Worm (Caenorhabditis elegans) whole organism, L4 larva: Measurements from ENCODE around the gene F58B4.2.

Source experiments
- D1046.2 ChIP-seq: fragments of 200-800 bp; sonication (Bioruptor generic); IDR thresholded peaks from 2 replicates; pipeline ENCODE4 v1.3.6; 2022; ENCODE audit warnings: missing genetic modification characterization, missing compliant biosample characterization
- T26A8.4 ChIP-seq: fragments of 200-800 bp; sonication (Bioruptor generic); IDR thresholded peaks from 2 replicates; pipeline ENCODE4 v1.3.6; 2022; ENCODE audit warnings: missing genetic modification characterization, missing compliant biosample characterization
- ceh-20 ChIP-seq: fragments of 200-800 bp; sonication (Bioruptor generic); IDR thresholded peaks from 2 replicates; pipeline ENCODE4 v1.3.6; 2022; ENCODE audit warnings: missing genetic modification reagents, missing genetic modification characterization, missing compliant biosample characterization
- ceh-82 ChIP-seq: sonication (generic microtip); optimal IDR thresholded peaks from 2 replicates; lab custom pipeline; 2017; ENCODE audit warnings: missing biosample characterization, missing genetic modification characterization
- ces-1 ChIP-seq: fragments of 150-350 bp; sonication (generic microtip); optimal IDR thresholded peaks from 4 replicates; lab custom pipeline; 2014; ENCODE audit warnings: missing biosample characterization, missing genetic modification reagents, missing genetic modification characterization
- ctbp-1 ChIP-seq: fragments of 200-800 bp; sonication (Bioruptor generic); IDR thresholded peaks from 2 replicates; pipeline ENCODE4 v1.3.6; 2022; ENCODE audit warnings: missing genetic modification reagents, missing genetic modification characterization, missing compliant biosample characterization
- daf-12 ChIP-seq: fragments of 150-350 bp; optimal IDR thresholded peaks from 2 replicates; lab custom pipeline; 2014; ENCODE audit warnings: missing biosample characterization, missing genetic modification reagents, missing genetic modification characterization
- daf-16 ChIP-seq, 3 experiments: sonication (generic microtip); optimal IDR thresholded peaks; 2 replicates each; lab custom pipeline; 2016 to 2017; ENCODE audit warnings: missing genetic modification characterization in 3 of 3, missing genetic modification reagents in 3 of 3, mild to moderate bottlenecking in 2 of 3, missing compliant biosample characterization in 2 of 3, missing biosample characterization in 1 of 3, moderate library complexity in 1 of 3
- daf-19 ChIP-seq: fragments of 200-800 bp; sonication (Bioruptor generic); conservative IDR thresholded peaks from 2 replicates; pipeline ENCODE4 v1.3.6; 2022; ENCODE audit warnings: missing genetic modification characterization, missing compliant biosample characterization
- daf-8 ChIP-seq: fragments of 200-800 bp; sonication (Bioruptor generic); IDR thresholded peaks from 2 replicates; pipeline ENCODE4 v1.3.6; 2022; ENCODE audit warnings: missing genetic modification characterization, missing compliant biosample characterization
- dmd-9 ChIP-seq: fragments of 200-800 bp; sonication (Bioruptor generic); IDR thresholded peaks from 2 replicates; pipeline ENCODE4 v1.3.6; 2022; ENCODE audit warnings: missing genetic modification reagents, missing genetic modification characterization, missing compliant biosample characterization
- dve-1 ChIP-seq: sonication (generic microtip); optimal IDR thresholded peaks from 2 replicates; lab custom pipeline; 2017; ENCODE audit warnings: antibody characterized with exemption, mild to moderate bottlenecking, missing genetic modification characterization, missing compliant biosample characterization; ENCODE audit not compliant: insufficient read depth
- egl-27 ChIP-seq: sonication (generic microtip); optimal IDR thresholded peaks from 3 replicates; lab custom pipeline; 2017; ENCODE audit warnings: missing biosample characterization, missing genetic modification reagents, missing genetic modification characterization
- egl-43 ChIP-seq: fragments of 200-800 bp; sonication (Bioruptor generic); IDR thresholded peaks from 2 replicates; pipeline ENCODE4 v1.3.6; 2022; ENCODE audit warnings: missing genetic modification reagents, missing genetic modification characterization, missing compliant biosample characterization
- fos-1 ChIP-seq: fragments of 150-350 bp; optimal IDR thresholded peaks from 2 replicates; lab custom pipeline; 2014; ENCODE audit warnings: missing biosample characterization, missing genetic modification characterization
- gei-8 ChIP-seq: fragments of 200-800 bp; sonication (Bioruptor generic); optimal IDR thresholded peaks from 2 replicates; lab custom pipeline; 2018; ENCODE audit warnings: mild to moderate bottlenecking, missing genetic modification characterization, missing compliant biosample characterization
- hlh-11 ChIP-seq: fragments of 200-800 bp; sonication (Bioruptor generic); optimal IDR thresholded peaks from 2 replicates; lab custom pipeline; 2018; ENCODE audit warnings: mild to moderate bottlenecking, missing genetic modification characterization, missing compliant biosample characterization
- hlh-30 ChIP-seq: sonication (generic microtip); optimal IDR thresholded peaks from 2 replicates; lab custom pipeline; 2017; ENCODE audit warnings: antibody characterized with exemption, mild to moderate bottlenecking, missing genetic modification characterization, missing compliant biosample characterization; ENCODE audit not compliant: insufficient read depth
- jun-1 ChIP-seq: fragments of 150-350 bp; optimal IDR thresholded peaks from 2 replicates; lab custom pipeline; 2014; ENCODE audit warnings: missing biosample characterization, missing genetic modification reagents, missing genetic modification characterization
- lim-7 ChIP-seq: fragments of 200-800 bp; sonication (Bioruptor generic); IDR thresholded peaks from 2 replicates; pipeline ENCODE4 v1.3.6; 2022; ENCODE audit warnings: missing genetic modification characterization, missing compliant biosample characterization
- lin-1 ChIP-seq: fragments of 200-800 bp; sonication (Bioruptor generic); IDR thresholded peaks from 2 replicates; pipeline ENCODE4 v1.3.6; 2022; ENCODE audit warnings: missing genetic modification reagents, missing genetic modification characterization, missing compliant biosample characterization
- lin-15B ChIP-seq: fragments of 150-350 bp; sonication (generic microtip); optimal IDR thresholded peaks from 3 replicates; lab custom pipeline; 2014; ENCODE audit warnings: missing biosample characterization, missing genetic modification characterization
- lin-29 ChIP-seq: fragments of 200-800 bp; sonication (Bioruptor generic); IDR thresholded peaks from 2 replicates; pipeline ENCODE4 v1.3.6; 2022; ENCODE audit warnings: missing genetic modification reagents, missing genetic modification characterization, missing compliant biosample characterization
- lin-38 ChIP-seq: fragments of 200-800 bp; sonication (Bioruptor generic); IDR thresholded peaks from 2 replicates; pipeline ENCODE4 v1.3.6; 2022; ENCODE audit warnings: missing genetic modification reagents, missing genetic modification characterization, missing compliant biosample characterization
- lin-39 ChIP-seq: fragments of 150-350 bp; optimal IDR thresholded peaks from 2 replicates; lab custom pipeline; 2014; ENCODE audit warnings: missing biosample characterization, missing genetic modification reagents, missing genetic modification characterization
- lsy-2 ChIP-seq, 2 experiments: fragments of 150-350 bp in 1 of 2; sonication (generic microtip) in 1 of 2; optimal IDR thresholded peaks; 2 replicates each; lab custom pipeline; 2014 to 2017; ENCODE audit warnings: missing biosample characterization in 2 of 2, missing genetic modification characterization in 2 of 2
- madf-9 ChIP-seq: fragments of 200-800 bp; sonication (Bioruptor generic); conservative IDR thresholded peaks from 2 replicates; pipeline ENCODE4 v1.3.6; 2022; ENCODE audit warnings: missing genetic modification reagents, missing genetic modification characterization, missing compliant biosample characterization
- mdl-1 ChIP-seq, 2 experiments: fragments of 150-350 bp in 1 of 2; sonication (generic microtip) in 1 of 2; optimal IDR thresholded peaks; 2 replicates each; lab custom pipeline; 2014 to 2017; ENCODE audit warnings: missing biosample characterization in 2 of 2, missing genetic modification characterization in 2 of 2
- mdt-29 ChIP-seq: fragments of 200-800 bp; sonication (Bioruptor generic); IDR thresholded peaks from 2 replicates; pipeline ENCODE4 v1.3.6; 2022; ENCODE audit warnings: missing genetic modification reagents, missing genetic modification characterization, missing compliant biosample characterization
- mep-1 ChIP-seq: fragments of 150-350 bp; sonication (generic microtip); optimal IDR thresholded peaks from 3 replicates; lab custom pipeline; 2014; ENCODE audit warnings: missing biosample characterization, missing genetic modification characterization
- nhr-10 ChIP-seq: fragments of 150-350 bp; optimal IDR thresholded peaks from 2 replicates; lab custom pipeline; 2014; ENCODE audit warnings: missing biosample characterization, missing genetic modification characterization
- nhr-102 ChIP-seq: sonication (generic microtip); optimal IDR thresholded peaks from 2 replicates; lab custom pipeline; 2016; ENCODE audit warnings: mild to moderate bottlenecking, missing genetic modification characterization, moderate library complexity, missing compliant biosample characterization
- nhr-11 ChIP-seq: fragments of 150-350 bp; optimal IDR thresholded peaks from 2 replicates; lab custom pipeline; 2014; ENCODE audit warnings: missing biosample characterization, missing genetic modification characterization
- nhr-111 ChIP-seq: fragments of 200-800 bp; sonication (Bioruptor generic); optimal IDR thresholded peaks from 2 replicates; lab custom pipeline; 2018; ENCODE audit warnings: mild to moderate bottlenecking, missing genetic modification characterization, missing compliant biosample characterization
- nhr-28 ChIP-seq: fragments of 150-350 bp; optimal IDR thresholded peaks from 2 replicates; lab custom pipeline; 2014; ENCODE audit warnings: missing biosample characterization, missing genetic modification characterization
- nhr-42 ChIP-seq: fragments of 200-800 bp; sonication (Bioruptor generic); IDR thresholded peaks from 2 replicates; pipeline ENCODE4 v1.3.6; 2022; ENCODE audit warnings: missing genetic modification characterization, missing compliant biosample characterization
- nhr-48 ChIP-seq: sonication (generic microtip); optimal IDR thresholded peaks from 2 replicates; lab custom pipeline; 2016; ENCODE audit warnings: mild to moderate bottlenecking, missing genetic modification characterization, missing compliant biosample characterization
- nhr-6 ChIP-seq: fragments of 150-350 bp; optimal IDR thresholded peaks from 2 replicates; lab custom pipeline; 2014; ENCODE audit warnings: missing biosample characterization, missing genetic modification characterization
- nhr-76 ChIP-seq: fragments of 150-350 bp; optimal IDR thresholded peaks from 2 replicates; lab custom pipeline; 2014; ENCODE audit warnings: missing biosample characterization, missing genetic modification characterization
- nhr-77 ChIP-seq: fragments of 150-350 bp; optimal IDR thresholded peaks from 2 replicates; lab custom pipeline; 2014; ENCODE audit warnings: missing biosample characterization, missing genetic modification characterization
- pha-4 ChIP-seq, 2 experiments: fragments of 150-350 bp in 1 of 2; fragments of 200-800 bp in 1 of 2; sonication (Bioruptor generic) in 1 of 2; IDR thresholded peaks in 1 of 2; optimal IDR thresholded peaks in 1 of 2; 2 replicates each; pipeline versions ENCODE4 v1.3.6 to Lab custom; 2014 to 2022; ENCODE audit warnings: missing genetic modification characterization in 2 of 2, missing genetic modification reagents in 2 of 2, missing biosample characterization in 1 of 2, missing compliant biosample characterization in 1 of 2
- php-3 ChIP-seq: fragments of 200-800 bp; sonication (Bioruptor generic); IDR thresholded peaks from 2 replicates; pipeline ENCODE4 v1.3.6; 2022; ENCODE audit warnings: missing genetic modification reagents, missing genetic modification characterization, missing compliant biosample characterization
- sdz-12 ChIP-seq: fragments of 200-800 bp; sonication (Bioruptor generic); optimal IDR thresholded peaks from 2 replicates; lab custom pipeline; 2018; ENCODE audit warnings: mild to moderate bottlenecking, missing genetic modification characterization, missing compliant biosample characterization
- set-16 ChIP-seq: fragments of 200-800 bp; sonication (Bioruptor generic); IDR thresholded peaks from 2 replicates; pipeline ENCODE4 v1.3.6; 2022; ENCODE audit warnings: missing genetic modification reagents, missing genetic modification characterization, missing compliant biosample characterization
- skn-1 ChIP-seq: fragments of 150-350 bp; optimal IDR thresholded peaks from 2 replicates; lab custom pipeline; 2014; ENCODE audit warnings: missing biosample characterization, missing genetic modification characterization
- snpc-4 ChIP-seq: fragments of 150-350 bp; optimal IDR thresholded peaks from 2 replicates; lab custom pipeline; 2014; ENCODE audit warnings: missing biosample characterization, missing genetic modification characterization
- unc-39 ChIP-seq: sonication (generic microtip); optimal IDR thresholded peaks from 2 replicates; lab custom pipeline; 2017; ENCODE audit warnings: missing biosample characterization, missing genetic modification characterization
- unc-62 ChIP-seq, 3 experiments: fragments of 150-350 bp in 1 of 3; sonication (generic microtip); optimal IDR thresholded peaks in 2 of 3; peaks in 1 of 3; 1 replicate in 1 of 3; 2 replicates in 2 of 3; lab custom pipeline; 2014 to 2017; ENCODE audit warnings: missing biosample characterization in 3 of 3, missing genetic modification characterization in 3 of 3, missing genetic modification reagents in 3 of 3, missing genotype in 1 of 3
- zfp-2 ChIP-seq: sonication (generic microtip); optimal IDR thresholded peaks from 2 replicates; lab custom pipeline; 2016; ENCODE audit warnings: mild to moderate bottlenecking, missing genetic modification characterization, missing compliant biosample characterization
- ztf-7 ChIP-seq: fragments of 150-350 bp; optimal IDR thresholded peaks from 2 replicates; lab custom pipeline; 2014; ENCODE audit warnings: missing biosample characterization, missing genetic modification characterization

F58B4.2 gene

DNA sequence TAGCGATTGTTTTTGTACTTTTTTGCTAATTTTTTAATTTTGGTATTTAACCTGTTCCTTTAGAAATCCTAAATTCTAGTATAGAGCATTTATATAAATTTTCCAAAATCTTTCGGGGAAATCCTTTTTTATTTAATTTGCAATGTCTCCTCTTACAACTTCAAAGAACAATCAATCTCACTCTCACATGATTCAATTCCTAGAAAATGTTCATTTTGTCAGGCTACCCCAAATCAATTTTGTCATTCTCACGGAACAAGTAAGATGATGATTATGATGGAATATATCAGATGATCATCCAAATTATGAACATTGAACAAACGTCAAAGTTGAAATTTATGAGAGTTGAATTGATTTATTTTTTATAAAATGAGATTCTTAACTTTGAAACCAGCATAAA, 19.0 kb upstream of the F58B4.2 start:
- TF ChIP-seq ztf-7 (tag; lab: Kevin White, UChicago) (peak; percentile 93), ceh-82 (tag; lab: Kevin White, UChicago) (no peak), nhr-111 (GFP tag; lab: Kevin White, UChicago) (no peak), lsy-2 (tag; optimal IDR thresholded peaks at IDR 0.05; lab: Kevin White, UChicago) (peak in 1 of 2 experiments; percentile 76), snpc-4 (tag; lab: Kevin White, UChicago) (no peak), lin-29 (no peak), mdl-1 (tag; optimal IDR thresholded peaks at IDR 0.05; lab: Kevin White, UChicago) (peak in 1 of 2 experiments; percentile 29), daf-19 (GFP tag; lab: Robert Waterston, UW) (no peak), php-3 (GFP tag; lab: Robert Waterston, UW) (no peak), T26A8.4 (peak; percentile 32; the same call in 1 of the 2 replicates), gei-8 (GFP tag; lab: Kevin White, UChicago) (peak; percentile 43), lin-1 (GFP tag; lab: Robert Waterston, UW) (no peak), ces-1 (GFP tag; lab: Kevin White, UChicago) (peak; percentile 70), nhr-48 (tag; lab: Kevin White, UChicago) (no peak), lin-38 (GFP tag; lab: Robert Waterston, UW) (0 out of 2 replicates have a peak, but pooled peaks have one; percentile 23), jun-1 (tag; lab: Kevin White, UChicago) (no peak), mep-1 (peak; percentile 70), nhr-42 (GFP tag; lab: Robert Waterston, UW) (0 out of 2 replicates have a peak, but pooled peaks have one; percentile 16), mdt-29 (GFP tag; lab: Robert Waterston, UW) (peak; percentile 31; the same call in 1 of the 2 replicates), nhr-10 (tag; lab: Kevin White, UChicago) (no peak), daf-12 (tag; lab: Kevin White, UChicago) (no peak), skn-1 (tag; lab: Kevin White, UChicago) (no peak), daf-8 (GFP tag; lab: Robert Waterston, UW) (no peak), madf-9 (GFP tag; lab: Robert Waterston, UW) (no peak), dve-1 (peak; percentile 37), nhr-6 (no peak), hlh-30 (peak; percentile 85), nhr-28 (tag; lab: Kevin White, UChicago) (peak; percentile 48), dmd-9 (GFP tag; lab: Robert Waterston, UW) (no peak), fos-1 (tag; lab: Kevin White, UChicago) (no peak), lim-7 (GFP tag; lab: Robert Waterston, UW) (no peak), unc-62 (GFP tag; optimal IDR thresholded peaks at IDR 0.05 in 1 of 2; lab: Kevin White, UChicago) (peak in 1 of 2 experiments; percentile 66), unc-62 (tag; optimal IDR thresholded peaks at IDR 0.05; lab: Kevin White, UChicago) (no peak), egl-43 (GFP tag; lab: Robert Waterston, UW) (no peak), hlh-11 (tag; lab: Kevin White, UChicago) (peak; percentile 23), D1046.2 (GFP tag; lab: Robert Waterston, UW) (no peak), sdz-12 (no peak), nhr-77 (tag; lab: Kevin White, UChicago) (no peak), zfp-2 (tag; lab: Kevin White, UChicago) (no peak), lin-15B (tag; lab: Kevin White, UChicago) (no peak), daf-16 (GFP tag; optimal IDR thresholded peaks at IDR 0.05; lab: Kevin White, UChicago) (no peak), daf-16 (tag; optimal IDR thresholded peaks at IDR 0.05; lab: Kevin White, UChicago) (peak; percentile 22), lin-39 (tag; lab: Kevin White, UChicago) (no peak), unc-39 (no peak), ceh-20 (GFP tag; lab: Robert Waterston, UW) (peak; percentile 23; the same call in 1 of the 2 replicates), set-16 (GFP tag; lab: Robert Waterston, UW) (no peak), nhr-11 (tag; lab: Kevin White, UChicago) (peak; percentile 22), ctbp-1 (GFP tag; lab: Robert Waterston, UW) (no peak), pha-4 (GFP tag; IDR thresholded peaks at IDR 0.05; lab: Robert Waterston, UW) (no peak; the same call in 1 of the 2 replicates), pha-4 (tag; optimal IDR thresholded peaks at IDR 0.05; lab: Kevin White, UChicago) (no peak), egl-27 (no peak), nhr-102 (tag; lab: Kevin White, UChicago) (no peak), nhr-76 (tag; lab: Kevin White, UChicago) (no peak)
